Worm (Caenorhabditis elegans) whole organism, L1 larva: Measurements from ENCODE around the gene C02D5.4.

ENCODE experiments used
- C04F5.9 ChIP-seq: sonication (generic microtip); optimal IDR thresholded peaks from 2 replicates; lab custom pipeline; 2016; ENCODE audit warnings: missing genetic modification characterization, missing compliant biosample characterization
- aly-2 ChIP-seq: fragments of 150-350 bp; optimal IDR thresholded peaks from 2 replicates; lab custom pipeline; 2014; ENCODE audit warnings: missing biosample characterization, missing genetic modification characterization
- lin-15B ChIP-seq: fragments of 150-350 bp; sonication (generic microtip); optimal IDR thresholded peaks from 3 replicates; lab custom pipeline; 2014; ENCODE audit warnings: missing biosample characterization, missing genetic modification characterization
- nhr-11 ChIP-seq: fragments of 150-350 bp; optimal IDR thresholded peaks from 2 replicates; lab custom pipeline; 2014; ENCODE audit warnings: missing biosample characterization, missing genetic modification characterization
- sptf-1 ChIP-seq: fragments of 150-350 bp; optimal IDR thresholded peaks from 2 replicates; lab custom pipeline; 2014; ENCODE audit warnings: missing biosample characterization, missing genetic modification characterization
- unc-30 ChIP-seq: sonication (generic microtip); optimal IDR thresholded peaks from 2 replicates; lab custom pipeline; 2017; ENCODE audit warnings: missing biosample characterization, missing genetic modification characterization

ce11 chrIII:8580802-8581201 lies 28.8 kb downstream of the C02D5.4 start, which contains the start of gene doxa-1:
- TF ChIP-seq unc-30 (tag; lab: Kevin White, UChicago): no peak
- no peak for TF ChIP-seq nhr-11 (tag; lab: Kevin White, UChicago)
- TF ChIP-seq lin-15B (tag; lab: Kevin White, UChicago): no peak
- no peak for TF ChIP-seq sptf-1
- no peak for TF ChIP-seq C04F5.9 (tag; lab: Kevin White, UChicago)
- no peak for TF ChIP-seq aly-2 (tag; lab: Kevin White, UChicago)
